Fruit fly (Drosophila melanogaster) whole organism, embryonic: ENCODE results near the gene CG34353.

ENCODE experiments used
- Atf6 ChIP-seq: fragments of 200-800 bp; sonication (Bioruptor generic); IDR thresholded peaks from 2 replicates; pipeline ENCODE4 v1.3.6; 2022; ENCODE audit warnings: missing biosample characterization, missing genetic modification characterization
- B-H2 ChIP-seq: fragments of 200-800 bp; sonication (Bioruptor generic); optimal IDR thresholded peaks from 2 replicates; lab custom pipeline; 2018; ENCODE audit warnings: missing biosample characterization, mild to moderate bottlenecking, missing genetic modification characterization
- CG10431 ChIP-seq: fragments of 200-800 bp; sonication (Bioruptor generic); optimal IDR thresholded peaks from 3 replicates; lab custom pipeline; 2018; ENCODE audit warnings: missing biosample characterization, mild to moderate bottlenecking, missing genetic modification characterization
- CG11504 ChIP-seq: fragments of 200-800 bp; sonication (Bioruptor generic); optimal IDR thresholded peaks from 3 replicates; lab custom pipeline; 2019; ENCODE audit warnings: missing biosample characterization, mild to moderate bottlenecking, missing genetic modification characterization, moderate library complexity
- CG11696 ChIP-seq: fragments of 200-800 bp; sonication (Bioruptor generic); IDR thresholded peaks from 2 replicates; pipeline ENCODE4 v1.3.6; 2022; ENCODE audit warnings: missing biosample characterization, missing genetic modification characterization
- CG14965 ChIP-seq: fragments of 200-800 bp; sonication (Bioruptor generic); optimal IDR thresholded peaks from 2 replicates; lab custom pipeline; 2016; ENCODE audit warnings: missing biosample characterization, missing genetic modification characterization, borderline replicate concordance
- CG15073 ChIP-seq: fragments of 200-800 bp; sonication (Bioruptor generic); optimal IDR thresholded peaks from 2 replicates; lab custom pipeline; 2016; ENCODE audit warnings: missing biosample characterization, missing genetic modification characterization
- CG15514 ChIP-seq: fragments of 200-800 bp; sonication (Bioruptor generic); optimal IDR thresholded peaks from 3 replicates; lab custom pipeline; 2017; ENCODE audit warnings: missing biosample characterization, missing genetic modification characterization, mild to moderate bottlenecking, moderate library complexity, missing genetic modification reagents
- CG1602 ChIP-seq: fragments of 200-800 bp; sonication (Bioruptor generic); optimal IDR thresholded peaks from 3 replicates; lab custom pipeline; 2016; ENCODE audit warnings: missing biosample characterization, missing genetic modification characterization
- CG16863 ChIP-seq: fragments of 200-800 bp; sonication (Bioruptor generic); optimal IDR thresholded peaks from 3 replicates; lab custom pipeline; 2016; ENCODE audit warnings: missing biosample characterization, missing genetic modification characterization
- CG17829 ChIP-seq: fragments of 200-800 bp; optimal IDR thresholded peaks from 2 replicates; lab custom pipeline; 2019; ENCODE audit warnings: missing biosample characterization, mild to moderate bottlenecking, missing genetic modification characterization, moderate library complexity
- CG18262 ChIP-seq: fragments of 200-800 bp; optimal IDR thresholded peaks from 3 replicates; lab custom pipeline; 2019; ENCODE audit warnings: missing biosample characterization, mild to moderate bottlenecking, missing genetic modification characterization, moderate library complexity
- CG18764 ChIP-seq: fragments of 200-800 bp; sonication (Bioruptor generic); optimal IDR thresholded peaks from 3 replicates; lab custom pipeline; 2016; ENCODE audit warnings: missing biosample characterization, missing genetic modification characterization
- CG2712 ChIP-seq: fragments of 200-800 bp; optimal IDR thresholded peaks from 3 replicates; lab custom pipeline; 2019; ENCODE audit warnings: missing biosample characterization, mild to moderate bottlenecking, missing genetic modification characterization, moderate library complexity
- CG31365 ChIP-seq: fragments of 200-800 bp; sonication (Bioruptor generic); optimal IDR thresholded peaks from 2 replicates; lab custom pipeline; 2018; ENCODE audit warnings: missing biosample characterization, mild to moderate bottlenecking, missing genetic modification characterization
- CG8281 ChIP-seq: fragments of 200-800 bp; sonication (Bioruptor generic); optimal IDR thresholded peaks from 2 replicates; lab custom pipeline; 2018; ENCODE audit warnings: missing biosample characterization, mild to moderate bottlenecking, missing genetic modification characterization, moderate library complexity
- CG8290 ChIP-seq, 3 experiments: fragments of 200-800 bp; sonication (Bioruptor generic); optimal IDR thresholded peaks; 2 replicates each; lab custom pipeline; 2016 to 2019; ENCODE audit warnings: missing biosample characterization in 3 of 3, missing genetic modification characterization in 3 of 3, mild to moderate bottlenecking in 2 of 3, moderate library complexity in 1 of 3
- CG8944 ChIP-seq: fragments of 200-800 bp; sonication (Bioruptor generic); optimal IDR thresholded peaks from 3 replicates; lab custom pipeline; 2016; ENCODE audit warnings: missing biosample characterization, missing genetic modification characterization
- CG9817 ChIP-seq: fragments of 200-800 bp; sonication (Bioruptor generic); optimal IDR thresholded peaks from 2 replicates; lab custom pipeline; 2018; ENCODE audit warnings: missing biosample characterization, mild to moderate bottlenecking, missing genetic modification characterization, moderate library complexity
- CrebB ChIP-seq: fragments of 200-800 bp; sonication (Bioruptor generic); optimal IDR thresholded peaks from 3 replicates; lab custom pipeline; 2018; ENCODE audit warnings: missing biosample characterization, mild to moderate bottlenecking, missing genetic modification characterization
- D ChIP-seq, 2 experiments: fragments of 200-800 bp in 1 of 2; fragments of >200 bp in 1 of 2; sonication (Bioruptor generic) in 1 of 2; optimal IDR thresholded peaks; 2 replicates in 1 of 2; 3 replicates in 1 of 2; lab custom pipeline; 2017; ENCODE audit warnings: mild to moderate bottlenecking in 1 of 2, missing biosample characterization in 1 of 2, missing genetic modification characterization in 1 of 2, missing genetic modification reagents in 1 of 2
- Deaf1 ChIP-seq: fragments of 200-800 bp; optimal IDR thresholded peaks from 3 replicates; lab custom pipeline; 2019; ENCODE audit warnings: missing biosample characterization, mild to moderate bottlenecking, missing genetic modification characterization, moderate library complexity
- Drgx ChIP-seq: fragments of 200-800 bp; sonication (Bioruptor generic); IDR thresholded peaks from 2 replicates; pipeline ENCODE4 v1.3.6; 2022; ENCODE audit warnings: missing biosample characterization, missing genetic modification characterization
- E2f2 ChIP-seq: fragments of 200-800 bp; sonication (Bioruptor generic); IDR thresholded peaks from 2 replicates; pipeline ENCODE4 v1.3.6; 2022; ENCODE audit warnings: missing biosample characterization, missing genetic modification characterization
- Ets97D ChIP-seq: fragments of 200-800 bp; sonication (Bioruptor generic); optimal IDR thresholded peaks from 3 replicates; lab custom pipeline; 2016; ENCODE audit warnings: missing biosample characterization, missing genetic modification characterization
- Fer3 ChIP-seq: fragments of 200-800 bp; sonication (Bioruptor generic); optimal IDR thresholded peaks from 2 replicates; lab custom pipeline; 2018; ENCODE audit warnings: missing biosample characterization, mild to moderate bottlenecking, missing genetic modification characterization, moderate library complexity
- HHEX ChIP-seq: fragments of 200-800 bp; sonication (Bioruptor generic); optimal IDR thresholded peaks from 3 replicates; lab custom pipeline; 2017; ENCODE audit warnings: missing biosample characterization, mild to moderate bottlenecking, missing genetic modification characterization, missing genetic modification reagents
- Hr39 ChIP-seq: fragments of >200 bp; optimal IDR thresholded peaks from 2 replicates; lab custom pipeline; 2017
- Lhr ChIP-seq: fragments of 200-800 bp; sonication (Bioruptor generic); optimal IDR thresholded peaks from 3 replicates; lab custom pipeline; 2017; ENCODE audit warnings: mild to moderate bottlenecking, missing biosample characterization, missing genetic modification reagents, missing genetic modification characterization
- Lpt ChIP-seq: fragments of >200 bp; optimal IDR thresholded peaks from 2 replicates; lab custom pipeline; 2018; ENCODE audit warnings: missing biosample characterization, missing genetic modification characterization
- NFAT ChIP-seq: fragments of 200-800 bp; sonication (Bioruptor generic); IDR thresholded peaks from 2 replicates; pipeline ENCODE4 v1.3.6; 2022; ENCODE audit warnings: missing biosample characterization, missing genetic modification characterization
- Nf-YB ChIP-seq: fragments of 200-800 bp; sonication (Bioruptor generic); optimal IDR thresholded peaks from 3 replicates; lab custom pipeline; 2019; ENCODE audit warnings: missing biosample characterization, mild to moderate bottlenecking, missing genetic modification characterization, moderate library complexity
- Nf-YC ChIP-seq: fragments of 200-800 bp; optimal IDR thresholded peaks from 3 replicates; lab custom pipeline; 2019; ENCODE audit warnings: missing biosample characterization, mild to moderate bottlenecking, missing genetic modification characterization, moderate library complexity
- Oli ChIP-seq: fragments of 200-800 bp; sonication (Bioruptor generic); optimal IDR thresholded peaks from 2 replicates; lab custom pipeline; 2018; ENCODE audit warnings: missing biosample characterization, mild to moderate bottlenecking, missing genetic modification characterization, moderate library complexity
- PHDP ChIP-seq: fragments of 200-800 bp; sonication (Bioruptor generic); optimal IDR thresholded peaks from 3 replicates; lab custom pipeline; 2018; ENCODE audit warnings: missing biosample characterization, mild to moderate bottlenecking, missing genetic modification characterization, moderate library complexity
- Poxn ChIP-seq: fragments of 200-800 bp; sonication (Bioruptor generic); IDR thresholded peaks from 2 replicates; pipeline ENCODE4 v1.3.6; 2022; ENCODE audit warnings: missing biosample characterization, missing genetic modification characterization
- Rx ChIP-seq: fragments of 200-800 bp; sonication (Bioruptor generic); IDR thresholded peaks from 2 replicates; pipeline ENCODE4 v1.3.6; 2022; ENCODE audit warnings: missing biosample characterization, missing genetic modification characterization
- TFAM ChIP-seq: fragments of 200-800 bp; sonication (Bioruptor generic); optimal IDR thresholded peaks from 2 replicates; lab custom pipeline; 2017; ENCODE audit warnings: missing biosample characterization, missing genetic modification characterization, inconsistent platforms
- ap ChIP-seq: fragments of 200-800 bp; sonication (Bioruptor generic); IDR thresholded peaks from 2 replicates; pipeline ENCODE4 v1.3.6; 2022; ENCODE audit warnings: missing biosample characterization, missing genetic modification characterization
- caup ChIP-seq: fragments of 200-800 bp; sonication (Bioruptor generic); optimal IDR thresholded peaks from 3 replicates; lab custom pipeline; 2017; ENCODE audit warnings: missing biosample characterization, mild to moderate bottlenecking, missing genetic modification characterization, moderate library complexity; ENCODE audit not compliant: severe bottlenecking
- chn ChIP-seq: fragments of 200-800 bp; sonication (Bioruptor generic); optimal IDR thresholded peaks from 2 replicates; lab custom pipeline; 2016; ENCODE audit warnings: missing biosample characterization, missing genetic modification characterization
- dysf ChIP-seq: fragments of 200-800 bp; sonication (Bioruptor generic); IDR thresholded peaks from 3 replicates; pipeline ENCODE4 v1.3.6; 2022; ENCODE audit warnings: missing biosample characterization, missing genetic modification characterization
- eyg ChIP-seq: fragments of 200-800 bp; sonication (Bioruptor generic); optimal IDR thresholded peaks from 3 replicates; lab custom pipeline; 2016; ENCODE audit warnings: missing biosample characterization, missing genetic modification characterization
- gsb-n ChIP-seq: fragments of 200-800 bp; sonication (Bioruptor generic); optimal IDR thresholded peaks from 3 replicates; lab custom pipeline; 2018; ENCODE audit warnings: missing biosample characterization, mild to moderate bottlenecking, missing genetic modification characterization
- her ChIP-seq: fragments of 200-800 bp; sonication (Bioruptor generic); optimal IDR thresholded peaks from 2 replicates; lab custom pipeline; 2016; ENCODE audit warnings: missing biosample characterization, missing genetic modification characterization
- insv ChIP-seq, 2 experiments: fragments of 200-800 bp; sonication (Bioruptor generic); optimal IDR thresholded peaks; 3 replicates each; lab custom pipeline; 2016 to 2018; ENCODE audit warnings: missing biosample characterization in 2 of 2, missing genetic modification characterization in 2 of 2
- jing ChIP-seq: fragments of 200-800 bp; sonication (Bioruptor generic); optimal IDR thresholded peaks from 2 replicates; lab custom pipeline; 2018; ENCODE audit warnings: missing biosample characterization, mild to moderate bottlenecking, missing genetic modification characterization
- mld ChIP-seq: fragments of 200-800 bp; sonication (Bioruptor generic); IDR thresholded peaks from 3 replicates; pipeline ENCODE4 v1.3.6; 2022; ENCODE audit warnings: missing biosample characterization, missing genetic modification characterization; ENCODE audit not compliant: partially characterized antibody
- oc ChIP-seq: fragments of 200-800 bp; sonication (Bioruptor generic); optimal IDR thresholded peaks from 2 replicates; lab custom pipeline; 2018; ENCODE audit warnings: missing biosample characterization, mild to moderate bottlenecking, missing genetic modification characterization, moderate library complexity
- sima ChIP-seq: fragments of 200-800 bp; sonication (Bioruptor generic); optimal IDR thresholded peaks from 2 replicates; lab custom pipeline; 2016; ENCODE audit warnings: missing biosample characterization, missing genetic modification characterization
- wor ChIP-seq: fragments of 200-800 bp; sonication (Bioruptor generic); IDR thresholded peaks from 2 replicates; pipeline ENCODE4 v1.3.6; 2022; ENCODE audit warnings: missing biosample characterization, missing genetic modification characterization

CG34353 gene

DNA sequence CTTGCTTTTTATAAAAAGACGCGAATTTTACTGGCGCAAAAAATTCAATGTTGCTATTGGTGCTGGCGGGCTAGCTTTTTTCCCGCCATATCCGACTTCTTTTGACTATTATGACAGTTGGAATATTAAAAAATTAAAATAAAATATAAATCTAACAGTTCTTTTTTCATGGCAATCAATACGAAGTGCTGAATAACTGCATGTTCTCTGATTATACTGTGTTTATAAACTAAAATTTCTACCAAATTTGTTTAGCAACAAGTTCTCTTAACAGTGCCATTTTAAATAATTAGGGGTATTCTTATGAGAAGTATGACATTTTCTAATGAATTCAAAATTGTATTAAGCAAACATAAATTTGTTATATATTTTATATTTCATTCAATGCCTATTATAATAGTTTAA lies 13.7 kb upstream of the CG34353 start, which contains the start of gene Boh1 (continued):
- TF ChIP-seq chn (GFP tag; lab: Kevin White, UChicago) (no peak), Deaf1 (tag; lab: Kevin White, UChicago) (no peak), Lhr (no peak), eyg (GFP tag; lab: Kevin White, UChicago) (no peak), B-H2 (peak; percentile 42), dysf (GFP tag; lab: Robert Waterston, UW) (no peak), CG11696 (GFP tag; lab: Robert Waterston, UW) (no peak), CG31365 (tag; lab: Kevin White, UChicago) (no peak), CG2712 (tag; lab: Kevin White, UChicago) (peak; percentile 69), Fer3 (peak; percentile 17), Lpt (GFP tag; lab: Kevin White, UChicago) (no peak), Nf-YC (peak; percentile 59), HHEX (GFP tag; lab: Kevin White, UChicago) (no peak), Hr39 (lab: Kevin White, UChicago) (no peak), gsb-n (peak; percentile 53), CG11504 (tag; lab: Kevin White, UChicago) (peak; percentile 90), CG10431 (GFP tag; lab: Kevin White, UChicago) (no peak), PHDP (tag; lab: Kevin White, UChicago) (peak; percentile 52), oc (tag; lab: Kevin White, UChicago) (no peak), Atf6 (no peak), CG16863 (no peak), CG18262 (tag; lab: Kevin White, UChicago) (peak; percentile 47), Ets97D (GFP tag; lab: Kevin White, UChicago) (peak; percentile 23), CG17829 (tag; lab: Kevin White, UChicago) (peak; percentile 70), sima (GFP tag; lab: Kevin White, UChicago) (no peak), CG8281 (tag; lab: Kevin White, UChicago) (no peak), her (GFP tag; lab: Kevin White, UChicago) (no peak), CG18764 (GFP tag; lab: Kevin White, UChicago) (peak; percentile 6), CG15073 (GFP tag; lab: Kevin White, UChicago) (no peak), caup (peak; percentile 15), CG15514 (GFP tag; lab: Kevin White, UChicago) (peak; percentile 54), E2f2 (GFP tag; lab: Robert Waterston, UW) (peak; percentile 28; the same call in 1 of the 2 replicates), CG1602 (no peak), mld (GFP tag; lab: Robert Waterston, UW) (no peak), ap (no peak), D (optimal IDR thresholded peaks at IDR 0.05; lab: Kevin White, UChicago) (no peak), D (GFP tag; optimal IDR thresholded peaks at IDR 0.05; lab: Kevin White, UChicago) (no peak), CG8944 (GFP tag; lab: Kevin White, UChicago) (no peak), insv (GFP tag; optimal IDR thresholded peaks at IDR 0.05; lab: Kevin White, UChicago) (no peak), Oli (no peak), TFAM (GFP tag; lab: Kevin White, UChicago) (no peak), Drgx (GFP tag; lab: Robert Waterston, UW) (no peak), CG14965 (GFP tag; lab: Kevin White, UChicago) (no peak), Rx (GFP tag; lab: Robert Waterston, UW) (no peak), jing (GFP tag; lab: Kevin White, UChicago) (no peak), CG8290 (GFP tag; optimal IDR thresholded peaks at IDR 0.05; lab: Kevin White, UChicago) (no peak), CG8290 (tag; optimal IDR thresholded peaks at IDR 0.05; lab: Kevin White, UChicago) (no peak), CrebB (no peak), Nf-YB (GFP tag; lab: Kevin White, UChicago) (peak; percentile 15), Poxn (GFP tag; lab: Robert Waterston, UW) (no peak), CG9817 (tag; lab: Kevin White, UChicago) (peak; percentile 2), NFAT (GFP tag; lab: Robert Waterston, UW) (no peak), wor (GFP tag; lab: Robert Waterston, UW) (no peak)
